Worm (Caenorhabditis elegans): ENCODE data around the gene his-8.
"Not testable (repeated sequence)": the region's sequence is repeated elsewhere in the genome, so short reads cannot be mapped to it uniquely, and the experiment has no call there.

The his-8 gene

ce11 chrV:8533067-8533466 lies at the start of gene his-8, which contains the start of gene his-7:
Gene his-8 (minus strand): TSS chrV:8533086.
Gene his-7 (plus strand): TSS chrV:8533379.
- peak; percentile 5; the same call in 1 of the 2 replicates for TF ChIP-seq madf-6 (GFP tag; IDR thresholded peaks at IDR 0.05)

- TF ChIP-seq mcd-1 (GFP tag; IDR thresholded peaks at IDR 0.05) (no peak), lsy-27 (tag; optimal IDR thresholded peaks at IDR 0.05; ENCODE audit: borderline replicate concordance, insufficient read depth) (no peak), B0019.2 (GFP tag; conservative IDR thresholded peaks at IDR 0.05) (no peak), pha-4 (tag; optimal IDR thresholded peaks at IDR 0.05) (no peak), chd-7 (tag; optimal IDR thresholded peaks at IDR 0.05) (no peak), ekl-4 (GFP tag; IDR thresholded peaks at IDR 0.05) (no peak), rcor-1 (GFP tag; IDR thresholded peaks at IDR 0.05) (no peak), ztf-25 (GFP tag; IDR thresholded peaks at IDR 0.05) (no peak), egl-44 (GFP tag; IDR thresholded peaks at IDR 0.05) (no peak), sea-2 (GFP tag; IDR thresholded peaks at IDR 0.05) (no peak), lag-1 (GFP tag; IDR thresholded peaks at IDR 0.05) (no peak), unc-62 (GFP tag; optimal IDR thresholded peaks at IDR 0.05) (no peak), gei-17 (GFP tag; optimal IDR thresholded peaks at IDR 0.05) (no peak), zim-3 (tag; optimal IDR thresholded peaks at IDR 0.05) (no peak), Y79H2A.3 (GFP tag; conservative IDR thresholded peaks at IDR 0.05) (no peak), Y53G8AR.9 (GFP tag; conservative IDR thresholded peaks at IDR 0.05) (no peak), tlf-1 (GFP tag; optimal IDR thresholded peaks at IDR 0.05) (no peak), ama-1 (optimal IDR thresholded peaks at IDR 0.05) (no peak), ama-1 (GFP tag; optimal IDR thresholded peaks at IDR 0.05) (no peak), lin-54 (GFP tag; optimal IDR thresholded peaks at IDR 0.05) (no peak), zfh-2 (GFP tag; conservative IDR thresholded peaks at IDR 0.05) (no peak)
Observed at ce11 chrV:8580961-8581360, 48.1 kb upstream of the his-8 start, which contains the start of gene C10B5.1. Gene C10B5.1 (plus strand): TSS chrV:8581261.

- not testable (repeated sequence) for TF ChIP-seq hsf-1 (GFP tag; IDR thresholded peaks at IDR 0.05); F22D6.2 (tag; optimal IDR thresholded peaks at IDR 0.05); snpc-4 (GFP tag; optimal IDR thresholded peaks at IDR 0.05); snpc-4 (tag; optimal IDR thresholded peaks at IDR 0.05)
Observed at ce11 chrV:8574762-8575161, 41.9 kb upstream of the his-8 start, which contains the start of gene F25G6.1. Gene F25G6.1 (plus strand): TSS chrV:8575062.

- TF ChIP-seq xnd-1 (tag; optimal IDR thresholded peaks at IDR 0.05) = peak; percentile 27
- TF ChIP-seq mcd-1 (GFP tag; IDR thresholded peaks at IDR 0.05) = peak; percentile 71
- TF ChIP-seq tbp1 (GFP tag; optimal IDR thresholded peaks at IDR 0.05) = peak; percentile 17
- no peak for TF ChIP-seq cebp-1 (GFP tag; IDR thresholded peaks at IDR 0.05)
- peak; percentile 57 for TF ChIP-seq cebp-1 (tag; optimal IDR thresholded peaks at IDR 0.05)
- no peak for TF ChIP-seq K12H6.12 (tag; optimal IDR thresholded peaks at IDR 0.05)
- 0 out of 2 replicates have a peak, but pooled peaks have one; percentile 25 for TF ChIP-seq Y53G8AR.9 (GFP tag; conservative IDR thresholded peaks at IDR 0.05)
- TF ChIP-seq D2030.7 (GFP tag; IDR thresholded peaks at IDR 0.05) = peak; percentile 23; the same call in 1 of the 2 replicates
- TF ChIP-seq ztf-18 (tag; optimal IDR thresholded peaks at IDR 0.05) = peak; percentile 96
- TF ChIP-seq hmg-1.2 (GFP tag; IDR thresholded peaks at IDR 0.05) = peak; percentile 26; the same call in 1 of the 2 replicates
- no peak for TF ChIP-seq nfya-2 (GFP tag; IDR thresholded peaks at IDR 0.05)
- TF ChIP-seq F33H1.4 (GFP tag; IDR thresholded peaks at IDR 0.05) = peak; percentile 42
- peak; percentile 60; the same call in 1 of the 2 replicates for TF ChIP-seq rcor-1 (GFP tag; IDR thresholded peaks at IDR 0.05)
- TF ChIP-seq pbrm-1 (GFP tag; IDR thresholded peaks at IDR 0.05) = peak; percentile 64
- TF ChIP-seq K11D2.4 (GFP tag; IDR thresholded peaks at IDR 0.05) = peak; percentile 57; the same call in 1 of the 2 replicates
- TF ChIP-seq let-526 (GFP tag; IDR thresholded peaks at IDR 0.05) = no peak
- no peak for TF ChIP-seq die-1 (tag; optimal IDR thresholded peaks at IDR 0.05)
- 0 out of 2 replicates have a peak, but pooled peaks have one; percentile 28 for TF ChIP-seq B0336.3 (GFP tag; IDR thresholded peaks at IDR 0.05)
- TF ChIP-seq snpc-1.1 (tag; optimal IDR thresholded peaks at IDR 0.05; ENCODE audit: insufficient read depth) = peak; percentile 28
- TF ChIP-seq snpc-3.4 (tag; optimal IDR thresholded peaks at IDR 0.05) = peak; percentile 19
- no peak for TF ChIP-seq madf-8 (GFP tag; conservative IDR thresholded peaks at IDR 0.05)
- TF ChIP-seq hsf-1 (GFP tag; IDR thresholded peaks at IDR 0.05) = 0 out of 2 replicates have a peak, but pooled peaks have one; percentile 21
Observed at ce11 chrV:8569841-8570361, 37.0 kb upstream of the his-8 start, which contains the start of the genes F25G6.9 and symk-1. Gene F25G6.9 (minus strand): TSS chrV:8570000. Gene symk-1 (plus strand): TSS chrV:8570311.

Data from whole organism, young adult.